Worm (Caenorhabditis elegans) whole organism, midembryonic: ENCODE results near the gene C14C6.13.

Source experiments
- T22C8.4 ChIP-seq: fragments of 200-800 bp; sonication (Bioruptor generic); IDR thresholded peaks from 2 replicates; pipeline ENCODE4 v1.3.6; 2022; ENCODE audit warnings: missing genetic modification characterization, missing compliant biosample characterization
- cog-1 ChIP-seq: sonication (generic microtip); optimal IDR thresholded peaks from 2 replicates; lab custom pipeline; 2016; ENCODE audit warnings: missing genetic modification characterization, missing compliant biosample characterization
- flt-1 ChIP-seq: fragments of 200-800 bp; sonication (Bioruptor generic); IDR thresholded peaks from 2 replicates; pipeline ENCODE4 v1.3.6; 2022; ENCODE audit warnings: missing genetic modification characterization, missing compliant biosample characterization
- klf-2 ChIP-seq: fragments of 200-800 bp; sonication (Bioruptor generic); conservative IDR thresholded peaks from 2 replicates; pipeline ENCODE4 v1.3.6; 2022; ENCODE audit warnings: missing genetic modification reagents, missing genetic modification characterization, missing compliant biosample characterization
- med-1 ChIP-seq: sonication (generic microtip); optimal IDR thresholded peaks from 2 replicates; lab custom pipeline; 2017; ENCODE audit warnings: missing genetic modification characterization, mild to moderate bottlenecking, missing compliant biosample characterization, antibody characterized with exemption, missing genetic modification reagents; ENCODE audit not compliant: insufficient read depth
- ref-1 ChIP-seq: fragments of 200-800 bp; sonication (Bioruptor generic); conservative IDR thresholded peaks from 2 replicates; pipeline ENCODE4 v1.3.6; 2022; ENCODE audit warnings: missing genetic modification reagents, missing genetic modification characterization, missing compliant biosample characterization
- tab-1 ChIP-seq: fragments of 200-800 bp; sonication (Bioruptor generic); IDR thresholded peaks from 2 replicates; pipeline ENCODE4 v1.3.6; 2022; ENCODE audit warnings: missing genetic modification characterization, missing compliant biosample characterization
- ztf-23 ChIP-seq: fragments of 200-800 bp; sonication (Bioruptor generic); IDR thresholded peaks from 2 replicates; pipeline ENCODE4 v1.3.6; 2022; ENCODE audit warnings: missing genetic modification reagents, missing genetic modification characterization, missing compliant biosample characterization
- ztf-29 ChIP-seq: fragments of 200-800 bp; sonication (Bioruptor generic); IDR thresholded peaks from 2 replicates; pipeline ENCODE4 v1.3.6; 2022; ENCODE audit warnings: missing genetic modification reagents, missing genetic modification characterization, missing compliant biosample characterization

The C14C6.13 gene

ce11 chrV:552406-552805 is 22.1 kb downstream of the C14C6.13 start:
- TF ChIP-seq tab-1 (GFP tag; lab: Robert Waterston, UW) (no peak), flt-1 (GFP tag; lab: Robert Waterston, UW) (no peak), med-1 (GFP tag; lab: Kevin White, UChicago) (no peak), cog-1 (tag; lab: Kevin White, UChicago) (no peak), ztf-23 (GFP tag; lab: Robert Waterston, UW) (no peak), klf-2 (GFP tag; lab: Robert Waterston, UW) (no peak), ztf-29 (GFP tag; lab: Robert Waterston, UW) (no peak), ref-1 (GFP tag; lab: Robert Waterston, UW) (no peak), T22C8.4 (GFP tag; lab: Robert Waterston, UW) (no peak)

- TF ChIP-seq flt-1 (GFP tag; lab: Robert Waterston, UW) (no peak), cog-1 (tag; lab: Kevin White, UChicago) (no peak), klf-2 (GFP tag; lab: Robert Waterston, UW) (no peak), tab-1 (GFP tag; lab: Robert Waterston, UW) (no peak), ztf-23 (GFP tag; lab: Robert Waterston, UW) (no peak), ref-1 (GFP tag; lab: Robert Waterston, UW) (no peak), ztf-29 (GFP tag; lab: Robert Waterston, UW) (no peak), T22C8.4 (GFP tag; lab: Robert Waterston, UW) (no peak), med-1 (GFP tag; lab: Kevin White, UChicago) (no peak)
Measured at ce11 chrV:547980-548379, 26.6 kb downstream of the C14C6.13 start, which contains the start of gene C14C6.6. Gene C14C6.6, minus strand, starts transcription at chrV:548080.

DNA sequence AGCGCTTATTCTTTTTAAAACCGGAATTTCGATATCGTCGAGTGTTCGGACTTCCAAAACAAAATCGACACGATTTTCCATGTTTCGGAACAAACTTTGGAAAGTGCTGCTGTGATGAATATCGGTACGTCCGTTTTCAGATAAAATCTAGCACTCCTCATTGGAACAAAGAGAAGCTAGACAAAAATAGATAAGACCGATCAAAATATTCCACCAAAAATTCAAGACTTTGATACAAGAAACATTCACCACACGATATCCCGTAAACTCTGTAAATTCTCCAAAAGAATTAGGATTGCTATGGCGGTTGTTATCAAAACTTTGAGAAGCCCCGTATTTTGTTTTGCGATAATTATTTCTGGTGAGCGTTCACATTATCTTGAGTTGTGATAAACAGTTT is 31.4 kb downstream of the C14C6.13 start, which contains the start of gene C14C6.3:
C14C6.3 (plus strand) TSS at position 301 of the 400 bp plus-strand sequence.
- TF ChIP-seq ztf-23 (GFP tag; lab: Robert Waterston, UW) (no peak), klf-2 (GFP tag; lab: Robert Waterston, UW) (no peak), flt-1 (GFP tag; lab: Robert Waterston, UW) (no peak), tab-1 (GFP tag; lab: Robert Waterston, UW) (no peak), T22C8.4 (GFP tag; lab: Robert Waterston, UW) (no peak)

DNA sequence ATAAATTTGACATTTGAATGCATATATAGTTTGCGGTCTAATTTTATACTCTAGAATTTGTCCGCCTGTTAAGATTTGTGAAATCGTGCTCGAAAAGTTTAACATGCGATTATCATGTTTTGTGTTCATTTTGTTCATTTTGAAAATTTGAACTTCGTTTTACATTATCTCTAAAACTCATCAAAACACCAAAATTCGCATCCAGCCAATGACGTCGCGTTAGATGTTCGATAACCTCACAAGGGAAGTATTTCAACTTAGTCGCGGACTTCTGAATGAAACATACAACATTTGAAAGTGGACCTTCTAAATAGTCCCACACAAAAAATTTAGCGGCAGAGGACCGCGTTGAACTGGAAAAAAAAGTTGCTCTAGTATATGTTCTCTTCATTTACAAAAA is 33.1 kb downstream of the C14C6.13 start:
- TF ChIP-seq ref-1 (GFP tag; lab: Robert Waterston, UW) (no peak), T22C8.4 (GFP tag; lab: Robert Waterston, UW) (no peak), med-1 (GFP tag; lab: Kevin White, UChicago) (no peak), ztf-29 (GFP tag; lab: Robert Waterston, UW) (no peak), tab-1 (GFP tag; lab: Robert Waterston, UW) (no peak), cog-1 (tag; lab: Kevin White, UChicago) (no peak), ztf-23 (GFP tag; lab: Robert Waterston, UW) (no peak), flt-1 (GFP tag; lab: Robert Waterston, UW) (no peak), klf-2 (GFP tag; lab: Robert Waterston, UW) (no peak)

DNA sequence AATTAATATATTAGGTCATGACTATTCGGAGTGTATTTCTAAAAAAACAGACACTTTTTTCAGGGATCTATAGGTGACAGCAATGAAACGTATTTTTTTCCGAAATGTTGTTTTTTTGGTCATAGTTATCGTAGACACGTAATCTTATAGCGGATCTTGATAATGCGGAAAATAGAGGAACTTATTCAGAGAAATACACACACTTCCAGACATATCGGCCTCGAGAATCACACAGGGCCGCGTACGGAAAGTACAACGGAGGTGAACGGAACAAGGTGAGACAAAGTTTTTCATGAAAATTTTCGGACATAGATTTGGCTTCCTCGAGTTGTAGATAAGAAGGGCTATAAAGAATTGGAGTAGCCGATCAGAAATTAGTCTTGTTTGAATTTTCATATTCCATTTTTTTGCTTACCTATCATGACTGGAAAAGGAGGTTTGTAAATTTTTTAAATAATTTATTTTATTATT is 35.5 kb downstream of the C14C6.13 start, which contains the start of gene nhr-155:
nhr-155 (plus strand) TSS at position 421 of the 471 bp plus-strand sequence.
- TF ChIP-seq flt-1 (GFP tag; lab: Robert Waterston, UW) (no peak), tab-1 (GFP tag; lab: Robert Waterston, UW) (no peak), ztf-29 (GFP tag; lab: Robert Waterston, UW) (no peak), ref-1 (GFP tag; lab: Robert Waterston, UW) (no peak), ztf-23 (GFP tag; lab: Robert Waterston, UW) (no peak), klf-2 (GFP tag; lab: Robert Waterston, UW) (no peak), cog-1 (tag; lab: Kevin White, UChicago) (no peak), T22C8.4 (GFP tag; lab: Robert Waterston, UW) (no peak), med-1 (GFP tag; lab: Kevin White, UChicago) (no peak)

- no peak for TF ChIP-seq tab-1 (GFP tag; lab: Robert Waterston, UW)
Measured at ce11 chrV:536571-536970, 38.0 kb downstream of the C14C6.13 start, which contains the start of gene C14C6.5. Gene C14C6.5, plus strand, starts transcription at chrV:536628.

DNA sequence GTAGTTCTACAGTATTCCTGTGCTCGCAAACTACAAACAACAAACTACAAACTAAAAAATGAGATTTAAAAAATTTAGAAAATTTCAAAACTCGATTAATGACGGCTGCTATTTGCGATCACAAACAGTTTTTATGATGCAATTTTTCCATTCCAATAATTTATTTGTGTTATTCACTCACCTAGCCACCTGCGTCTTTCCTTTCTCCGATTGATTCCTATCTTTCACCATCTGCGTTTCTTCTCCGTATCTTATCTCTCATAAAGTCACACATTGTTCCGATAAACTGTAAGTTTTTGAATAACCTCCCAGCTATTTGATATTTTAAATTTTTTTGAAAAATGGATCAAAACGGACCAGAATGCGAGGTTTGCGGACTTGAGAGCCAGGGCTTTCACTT is 40.4 kb downstream of the C14C6.13 start, which contains the start of gene nhr-132:
nhr-132 (plus strand) TSS at position 271 of the 400 bp plus-strand sequence.
- TF ChIP-seq ref-1 (GFP tag; lab: Robert Waterston, UW), result no peak
- no peak for TF ChIP-seq klf-2 (GFP tag; lab: Robert Waterston, UW)
- TF ChIP-seq tab-1 (GFP tag; lab: Robert Waterston, UW), result no peak
- no peak for TF ChIP-seq ztf-23 (GFP tag; lab: Robert Waterston, UW)
- TF ChIP-seq ztf-29 (GFP tag; lab: Robert Waterston, UW), result no peak
- TF ChIP-seq flt-1 (GFP tag; lab: Robert Waterston, UW), result no peak
- no peak for TF ChIP-seq med-1 (GFP tag; lab: Kevin White, UChicago)
- TF ChIP-seq cog-1 (tag; lab: Kevin White, UChicago), result no peak
- TF ChIP-seq T22C8.4 (GFP tag; lab: Robert Waterston, UW), result no peak

- TF ChIP-seq cog-1 (tag; lab: Kevin White, UChicago), result peak; percentile 47
- 0 out of 2 replicates have a peak, but pooled peaks have one; percentile 10 for TF ChIP-seq ztf-29 (GFP tag; lab: Robert Waterston, UW)
- TF ChIP-seq tab-1 (GFP tag; lab: Robert Waterston, UW), result no peak
- no peak for TF ChIP-seq klf-2 (GFP tag; lab: Robert Waterston, UW)
- no peak for TF ChIP-seq flt-1 (GFP tag; lab: Robert Waterston, UW)
- TF ChIP-seq med-1 (GFP tag; lab: Kevin White, UChicago), result no peak
- no peak for TF ChIP-seq T22C8.4 (GFP tag; lab: Robert Waterston, UW)
- no peak for TF ChIP-seq ztf-23 (GFP tag; lab: Robert Waterston, UW)
- TF ChIP-seq ref-1 (GFP tag; lab: Robert Waterston, UW), result no peak
Measured at ce11 chrV:532046-532445, 42.5 kb downstream of the C14C6.13 start, which contains the start of gene nhr-58. Gene nhr-58, plus strand, starts transcription at chrV:532259.

ce11 chrV:527602-528001 is 46.9 kb downstream of the C14C6.13 start, which contains the start of gene srw-108:
Gene srw-108, plus strand, starts transcription at chrV:527902.
- TF ChIP-seq klf-2 (GFP tag; lab: Robert Waterston, UW), result no peak
